Worm (Caenorhabditis elegans) whole organism, L1 larva: ENCODE results near the gene Y47D7A.7.

Experiments used
- aly-2 ChIP-seq: fragments of 150-350 bp; optimal IDR thresholded peaks from 2 replicates; lab custom pipeline; 2014; ENCODE audit warnings: missing biosample characterization, missing genetic modification characterization
- hlh-17 ChIP-seq: fragments of 200-800 bp; sonication (Bioruptor generic); optimal IDR thresholded peaks from 2 replicates; lab custom pipeline; 2018; ENCODE audit warnings: missing genetic modification characterization, mild to moderate bottlenecking, missing compliant biosample characterization, moderate library complexity, borderline replicate concordance
- jun-1 ChIP-seq: fragments of 150-350 bp; optimal IDR thresholded peaks from 2 replicates; lab custom pipeline; 2014; ENCODE audit warnings: missing biosample characterization, missing genetic modification reagents, missing genetic modification characterization
- mdl-1 ChIP-seq, 2 experiments: fragments of 150-350 bp; optimal IDR thresholded peaks; 2 replicates each; lab custom pipeline; 2014 to 2017; ENCODE audit warnings: missing biosample characterization in 2 of 2, missing genetic modification characterization in 2 of 2, inconsistent platforms in 1 of 2
- nhr-12 ChIP-seq: sonication (generic microtip); optimal IDR thresholded peaks from 2 replicates; lab custom pipeline; 2017; ENCODE audit warnings: missing biosample characterization, missing genetic modification characterization
- nhr-237 ChIP-seq: fragments of 150-350 bp; optimal IDR thresholded peaks from 2 replicates; lab custom pipeline; 2014; ENCODE audit warnings: missing biosample characterization, missing genetic modification characterization
- snpc-4 ChIP-seq: fragments of 150-350 bp; optimal IDR thresholded peaks from 2 replicates; lab custom pipeline; 2014; ENCODE audit warnings: missing biosample characterization, missing genetic modification characterization
- unc-130 ChIP-seq: fragments of 150-350 bp; optimal IDR thresholded peaks from 2 replicates; lab custom pipeline; 2017; ENCODE audit warnings: missing biosample characterization, missing genetic modification characterization, inconsistent platforms

DNA sequence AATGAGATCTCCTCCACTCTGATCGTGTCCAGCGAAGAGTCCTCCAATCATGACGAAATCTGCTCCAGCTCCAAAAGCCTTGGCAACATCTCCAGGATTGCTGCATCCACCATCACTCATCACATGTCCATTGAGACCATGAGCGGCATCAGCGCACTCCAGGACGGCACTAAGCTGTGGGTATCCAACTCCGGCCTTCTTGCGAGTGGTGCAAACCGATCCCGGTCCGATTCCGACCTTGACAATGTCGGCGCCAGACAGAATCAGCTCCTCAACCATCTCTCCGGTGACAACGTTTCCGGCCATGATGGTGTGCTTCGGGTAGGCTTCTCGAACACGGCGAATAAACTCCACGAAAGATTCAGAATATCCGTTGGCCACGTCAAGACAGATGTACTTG lies 49.2 kb downstream of the Y47D7A.7 start:
- no peak for TF ChIP-seq hlh-17 (GFP tag; lab: Kevin White, UChicago)
- no peak for TF ChIP-seq unc-130 (tag; lab: Kevin White, UChicago)
- no peak for TF ChIP-seq mdl-1 (tag; optimal IDR thresholded peaks at IDR 0.05; lab: Kevin White, UChicago)
- TF ChIP-seq jun-1 (tag; lab: Kevin White, UChicago): no peak
- TF ChIP-seq aly-2 (tag; lab: Kevin White, UChicago): no peak
- TF ChIP-seq nhr-12 (tag; lab: Kevin White, UChicago): no peak
- TF ChIP-seq nhr-237 (tag; lab: Kevin White, UChicago): no peak
- TF ChIP-seq snpc-4 (tag; lab: Kevin White, UChicago): no peak
